Worm (Caenorhabditis elegans) whole organism, young adult: ENCODE measurements around the gene Y37E11AL.9.

ENCODE experiments used
- C17E4.6 ChIP-seq: fragments of 200-800 bp; sonication (Bioruptor generic); IDR thresholded peaks from 2 replicates; pipeline ENCODE4 v1.3.6; 2022; ENCODE audit warnings: missing genetic modification reagents, missing genetic modification characterization, missing compliant biosample characterization
- F57A8.1 ChIP-seq: fragments of 200-800 bp; sonication (Bioruptor generic); optimal IDR thresholded peaks from 2 replicates; lab custom pipeline; 2018; ENCODE audit warnings: mild to moderate bottlenecking, missing genetic modification characterization, moderate library complexity, missing compliant biosample characterization
- F57C9.4 ChIP-seq: sonication (generic microtip); optimal IDR thresholded peaks from 2 replicates; lab custom pipeline; 2017; ENCODE audit warnings: mild to moderate bottlenecking, missing genetic modification characterization, missing compliant biosample characterization
- Y95B8A.8 ChIP-seq: fragments of 200-800 bp; sonication (Bioruptor generic); IDR thresholded peaks from 2 replicates; pipeline ENCODE4 v1.3.6; 2022; ENCODE audit warnings: missing genetic modification reagents, missing genetic modification characterization, missing compliant biosample characterization
- aptf-2 ChIP-seq: fragments of 200-800 bp; sonication (Bioruptor generic); conservative IDR thresholded peaks from 2 replicates; pipeline ENCODE4 v1.3.6; 2022; ENCODE audit warnings: missing genetic modification reagents, missing genetic modification characterization, missing compliant biosample characterization
- athp-1 ChIP-seq: sonication (generic microtip); optimal IDR thresholded peaks from 2 replicates; lab custom pipeline; 2017; ENCODE audit warnings: mild to moderate bottlenecking, missing genetic modification characterization, missing compliant biosample characterization
- attf-6 ChIP-seq: fragments of 200-800 bp; sonication (Bioruptor generic); IDR thresholded peaks from 2 replicates; pipeline ENCODE4 v1.3.6; 2022; ENCODE audit warnings: missing genetic modification reagents, missing genetic modification characterization, missing compliant biosample characterization
- ceh-27 ChIP-seq: fragments of 200-800 bp; sonication (Bioruptor generic); optimal IDR thresholded peaks from 2 replicates; lab custom pipeline; 2018; ENCODE audit warnings: mild to moderate bottlenecking, missing genetic modification characterization, moderate library complexity, missing compliant biosample characterization
- dpl-1 ChIP-seq: fragments of 150-350 bp; optimal IDR thresholded peaks from 2 replicates; lab custom pipeline; 2014; ENCODE audit warnings: missing biosample characterization, missing genetic modification reagents, missing genetic modification characterization
- efl-1 ChIP-seq: fragments of 150-350 bp; optimal IDR thresholded peaks from 2 replicates; lab custom pipeline; 2014; ENCODE audit warnings: missing biosample characterization, missing genetic modification reagents, missing genetic modification characterization
- pha-4 ChIP-seq: fragments of 150-350 bp; sonication (generic microtip); optimal IDR thresholded peaks from 2 replicates; lab custom pipeline; 2014; ENCODE audit warnings: missing biosample characterization, missing genetic modification reagents, missing genetic modification characterization
- unc-62 ChIP-seq: fragments of 150-350 bp; optimal IDR thresholded peaks from 2 replicates; lab custom pipeline; 2014; ENCODE audit warnings: missing biosample characterization, missing genetic modification reagents, missing genetic modification characterization

DNA sequence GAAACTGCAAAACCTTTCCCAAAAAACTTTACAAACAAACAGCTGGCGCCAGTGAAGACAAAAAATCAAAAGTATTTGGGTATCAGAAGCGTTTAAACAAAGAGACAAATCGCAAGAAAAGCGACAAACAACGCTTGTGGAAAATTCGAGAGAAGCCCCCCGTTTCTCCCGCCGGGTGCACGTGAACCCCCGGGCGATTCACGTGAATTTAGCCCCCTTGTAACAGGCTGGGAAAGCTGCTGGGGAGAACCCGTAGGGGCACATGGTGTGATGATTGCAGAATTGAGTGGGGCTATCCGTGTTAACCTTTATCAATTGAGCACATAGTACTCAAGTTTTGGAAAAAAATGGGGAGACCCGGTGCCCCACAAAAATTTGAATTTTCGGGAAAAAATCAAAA, 46.2 kb downstream of the Y37E11AL.9 start:
- TF ChIP-seq aptf-2 (GFP tag; lab: Robert Waterston, UW) (no peak), attf-6 (no peak), F57C9.4 (tag; lab: Kevin White, UChicago) (no peak), unc-62 (GFP tag; lab: Kevin White, UChicago) (no peak), F57A8.1 (GFP tag; lab: Kevin White, UChicago) (no peak), Y95B8A.8 (no peak), pha-4 (tag; lab: Kevin White, UChicago) (no peak), athp-1 (no peak), dpl-1 (GFP tag; lab: Kevin White, UChicago) (no peak), C17E4.6 (GFP tag; lab: Robert Waterston, UW) (no peak), ceh-27 (GFP tag; lab: Kevin White, UChicago) (no peak), efl-1 (GFP tag; lab: Kevin White, UChicago) (no peak)
